Fruit fly (Drosophila melanogaster) whole organism, prepupa: ENCODE measurements around the gene Hsp67Bc.

ENCODE experiments used
- Blimp-1 ChIP-seq: fragments of 200-800 bp; sonication (Bioruptor generic); optimal IDR thresholded peaks from 3 replicates; lab custom pipeline; 2017; ENCODE audit warnings: missing biosample characterization, missing genetic modification characterization, mild to moderate bottlenecking, moderate library complexity, missing genetic modification reagents
- CG10631 ChIP-seq: fragments of 200-800 bp; sonication (Bioruptor generic); optimal IDR thresholded peaks from 2 replicates; lab custom pipeline; 2016; ENCODE audit warnings: missing biosample characterization, missing genetic modification characterization
- CG11294 ChIP-seq: fragments of 200-800 bp; sonication (Bioruptor generic); IDR thresholded peaks from 2 replicates; pipeline ENCODE4 v1.3.6; 2022; ENCODE audit warnings: missing biosample characterization, missing genetic modification characterization
- CG11762 ChIP-seq: fragments of 200-800 bp; sonication (Bioruptor generic); optimal IDR thresholded peaks from 3 replicates; lab custom pipeline; 2016; ENCODE audit warnings: missing biosample characterization, missing genetic modification characterization; ENCODE audit not compliant: insufficient read depth
- CG11902 ChIP-seq: fragments of 200-800 bp; sonication (Bioruptor generic); optimal IDR thresholded peaks from 3 replicates; lab custom pipeline; 2016; ENCODE audit warnings: missing biosample characterization, missing genetic modification characterization
- CG15336 ChIP-seq: fragments of 200-800 bp; sonication (Bioruptor generic); IDR thresholded peaks from 2 replicates; pipeline ENCODE4 v1.3.6; 2022; ENCODE audit warnings: missing biosample characterization, missing genetic modification characterization
- CG1621 ChIP-seq: fragments of 200-800 bp; sonication (Bioruptor generic); optimal IDR thresholded peaks from 3 replicates; lab custom pipeline; 2018; ENCODE audit warnings: missing biosample characterization, mild to moderate bottlenecking, missing genetic modification characterization
- CG16779 ChIP-seq: fragments of 200-800 bp; sonication (Bioruptor generic); optimal IDR thresholded peaks from 3 replicates; lab custom pipeline; 2017; ENCODE audit warnings: missing biosample characterization, mild to moderate bottlenecking, missing genetic modification characterization
- CG31627 ChIP-seq: fragments of 200-800 bp; sonication (Bioruptor generic); optimal IDR thresholded peaks from 3 replicates; lab custom pipeline; 2016; ENCODE audit warnings: missing biosample characterization, missing genetic modification characterization
- CG34406 ChIP-seq: fragments of 200-800 bp; sonication (Bioruptor generic); optimal IDR thresholded peaks from 3 replicates; lab custom pipeline; 2016; ENCODE audit warnings: missing biosample characterization, missing genetic modification characterization
- CG3919 ChIP-seq: fragments of 200-800 bp; sonication (Bioruptor generic); optimal IDR thresholded peaks from 3 replicates; lab custom pipeline; 2016; ENCODE audit warnings: missing biosample characterization, missing genetic modification characterization
- CG4318 ChIP-seq: fragments of 200-800 bp; sonication (Bioruptor generic); optimal IDR thresholded peaks from 3 replicates; lab custom pipeline; 2017; ENCODE audit warnings: missing biosample characterization, mild to moderate bottlenecking, missing genetic modification characterization
- CG6163 ChIP-seq: fragments of 200-800 bp; sonication (Bioruptor generic); IDR thresholded peaks from 3 replicates; pipeline ENCODE4 v1.3.6; 2022; ENCODE audit warnings: missing biosample characterization, missing genetic modification characterization
- CG6276 ChIP-seq: fragments of 200-800 bp; sonication (Bioruptor generic); optimal IDR thresholded peaks from 2 replicates; lab custom pipeline; 2017; ENCODE audit warnings: missing biosample characterization, mild to moderate bottlenecking, missing genetic modification characterization
- CG6808 ChIP-seq: fragments of 200-800 bp; sonication (Bioruptor generic); optimal IDR thresholded peaks from 3 replicates; lab custom pipeline; 2017; ENCODE audit warnings: missing biosample characterization, missing genetic modification characterization, mild to moderate bottlenecking, moderate library complexity, missing genetic modification reagents
- CG6854 ChIP-seq: fragments of 200-800 bp; sonication (Bioruptor generic); optimal IDR thresholded peaks from 2 replicates; lab custom pipeline; 2017; ENCODE audit warnings: missing biosample characterization, mild to moderate bottlenecking, missing genetic modification characterization
- CG7368 ChIP-seq: fragments of 200-800 bp; sonication (Bioruptor generic); optimal IDR thresholded peaks from 3 replicates; lab custom pipeline; 2016; ENCODE audit warnings: missing biosample characterization, missing genetic modification characterization
- CG8119 ChIP-seq: fragments of 200-800 bp; sonication (Bioruptor generic); IDR thresholded peaks from 3 replicates; pipeline ENCODE4 v1.3.6; 2022; ENCODE audit warnings: missing biosample characterization, missing genetic modification characterization
- CG8632 ChIP-seq: fragments of 200-800 bp; sonication (Bioruptor generic); optimal IDR thresholded peaks from 3 replicates; lab custom pipeline; 2016; ENCODE audit warnings: missing biosample characterization, missing genetic modification characterization
- CG9139 ChIP-seq: fragments of 200-800 bp; sonication (Bioruptor generic); optimal IDR thresholded peaks from 3 replicates; lab custom pipeline; 2017; ENCODE audit warnings: missing biosample characterization, mild to moderate bottlenecking, missing genetic modification characterization
- Eip75B ChIP-seq: fragments of 200-800 bp; sonication (Bioruptor generic); optimal IDR thresholded peaks from 3 replicates; lab custom pipeline; 2016; ENCODE audit warnings: missing biosample characterization, missing genetic modification characterization
- Eip78C ChIP-seq: fragments of 200-800 bp; sonication (Bioruptor generic); peaks from one replicate; lab custom pipeline; 2016; ENCODE audit warnings: missing biosample characterization, missing genetic modification characterization
- Eip93F ChIP-seq: fragments of 200-800 bp; sonication (Bioruptor generic); optimal IDR thresholded peaks from 2 replicates; lab custom pipeline; 2016; ENCODE audit warnings: missing biosample characterization, mild to moderate bottlenecking, missing genetic modification characterization
- Ets21C ChIP-seq: fragments of 200-800 bp; sonication (Bioruptor generic); optimal IDR thresholded peaks from 3 replicates; lab custom pipeline; 2016; ENCODE audit warnings: missing biosample characterization, missing genetic modification characterization
- Ets96B ChIP-seq: fragments of 200-800 bp; optimal IDR thresholded peaks from 2 replicates; lab custom pipeline; 2019; ENCODE audit warnings: missing biosample characterization, mild to moderate bottlenecking, missing genetic modification characterization, moderate library complexity
- Hr38 ChIP-seq: sonication (Bioruptor generic); optimal IDR thresholded peaks from 2 replicates; lab custom pipeline; 2016; ENCODE audit warnings: missing biosample characterization, missing genetic modification characterization
- Hr39 ChIP-seq: fragments of 200-800 bp; sonication (Bioruptor generic); optimal IDR thresholded peaks from 2 replicates; lab custom pipeline; 2016; ENCODE audit warnings: missing biosample characterization, missing genetic modification characterization
- Hr4 ChIP-seq: fragments of 200-800 bp; sonication (Bioruptor generic); optimal IDR thresholded peaks from 3 replicates; lab custom pipeline; 2016; ENCODE audit warnings: missing biosample characterization, missing genetic modification characterization
- Lpt ChIP-seq: fragments of 200-800 bp; sonication (Bioruptor generic); optimal IDR thresholded peaks from 3 replicates; lab custom pipeline; 2016; ENCODE audit warnings: missing biosample characterization, missing genetic modification characterization
- Met ChIP-seq: fragments of 200-800 bp; sonication (Bioruptor generic); optimal IDR thresholded peaks from 3 replicates; lab custom pipeline; 2016; ENCODE audit warnings: missing biosample characterization, missing genetic modification characterization
- OdsH ChIP-seq: fragments of 200-800 bp; sonication (Bioruptor generic); optimal IDR thresholded peaks from 3 replicates; lab custom pipeline; 2016; ENCODE audit warnings: missing biosample characterization, missing genetic modification characterization
- Smox ChIP-seq: fragments of 200-800 bp; sonication (Bioruptor generic); optimal IDR thresholded peaks from 3 replicates; lab custom pipeline; 2016; ENCODE audit warnings: missing biosample characterization, missing genetic modification characterization
- Sox14 ChIP-seq: fragments of 200-800 bp; sonication (Bioruptor generic); optimal IDR thresholded peaks from 3 replicates; lab custom pipeline; 2016; ENCODE audit warnings: missing biosample characterization, missing genetic modification characterization
- Sox15 ChIP-seq: fragments of 200-800 bp; sonication (Bioruptor generic); optimal IDR thresholded peaks from 3 replicates; lab custom pipeline; 2016; ENCODE audit warnings: missing biosample characterization, missing genetic modification characterization
- achi ChIP-seq: fragments of 200-800 bp; sonication (Bioruptor generic); optimal IDR thresholded peaks from 3 replicates; lab custom pipeline; 2016; ENCODE audit warnings: missing biosample characterization, missing genetic modification characterization
- acj6 ChIP-seq: fragments of 200-800 bp; sonication (Bioruptor generic); optimal IDR thresholded peaks from 3 replicates; lab custom pipeline; 2016; ENCODE audit warnings: missing biosample characterization, missing genetic modification characterization
- dac ChIP-seq: fragments of 200-800 bp; sonication (Bioruptor generic); optimal IDR thresholded peaks from 2 replicates; lab custom pipeline; 2017; ENCODE audit warnings: missing biosample characterization, mild to moderate bottlenecking, missing genetic modification characterization
- dsx ChIP-seq: fragments of 200-800 bp; optimal IDR thresholded peaks from 3 replicates; lab custom pipeline; 2019; ENCODE audit warnings: missing biosample characterization, mild to moderate bottlenecking, missing genetic modification characterization, moderate library complexity; ENCODE audit not compliant: poor library complexity, severe bottlenecking
- fd59A ChIP-seq: fragments of 200-800 bp; sonication (Bioruptor generic); optimal IDR thresholded peaks from 2 replicates; lab custom pipeline; 2017; ENCODE audit warnings: missing biosample characterization, mild to moderate bottlenecking, missing genetic modification characterization, missing genetic modification reagents
- fd85E ChIP-seq: fragments of 200-800 bp; sonication (Bioruptor generic); optimal IDR thresholded peaks from 3 replicates; lab custom pipeline; 2016; ENCODE audit warnings: missing biosample characterization, missing genetic modification characterization
- fkh ChIP-seq: fragments of 200-800 bp; sonication (Bioruptor generic); optimal IDR thresholded peaks from 3 replicates; lab custom pipeline; 2017; ENCODE audit warnings: missing biosample characterization, mild to moderate bottlenecking, missing genetic modification characterization, moderate library complexity
- lz ChIP-seq: fragments of 200-800 bp; sonication (Bioruptor generic); optimal IDR thresholded peaks from 3 replicates; lab custom pipeline; 2016; ENCODE audit warnings: missing biosample characterization, missing genetic modification characterization
- pdm3 ChIP-seq: fragments of 200-800 bp; sonication (Bioruptor generic); optimal IDR thresholded peaks from 3 replicates; lab custom pipeline; 2016; ENCODE audit warnings: missing biosample characterization, missing genetic modification characterization
- salr ChIP-seq, 2 experiments: fragments of 200-800 bp; sonication (Bioruptor generic); optimal IDR thresholded peaks; 3 replicates each; lab custom pipeline; 2016 to 2018; ENCODE audit warnings: missing biosample characterization in 2 of 2, missing genetic modification characterization in 2 of 2, mild to moderate bottlenecking in 1 of 2
- svp ChIP-seq: fragments of 200-800 bp; sonication (Bioruptor generic); peaks from one replicate; lab custom pipeline; 2016; ENCODE audit warnings: missing biosample characterization, missing genetic modification characterization
- topi ChIP-seq: fragments of 200-800 bp; sonication (Bioruptor generic); optimal IDR thresholded peaks from 3 replicates; lab custom pipeline; 2016; ENCODE audit warnings: missing biosample characterization, missing genetic modification characterization
- vri ChIP-seq: fragments of 200-800 bp; sonication (Bioruptor generic); optimal IDR thresholded peaks from 3 replicates; lab custom pipeline; 2016; ENCODE audit warnings: missing biosample characterization, mild to moderate bottlenecking, missing genetic modification characterization

Hsp67Bc gene

DNA sequence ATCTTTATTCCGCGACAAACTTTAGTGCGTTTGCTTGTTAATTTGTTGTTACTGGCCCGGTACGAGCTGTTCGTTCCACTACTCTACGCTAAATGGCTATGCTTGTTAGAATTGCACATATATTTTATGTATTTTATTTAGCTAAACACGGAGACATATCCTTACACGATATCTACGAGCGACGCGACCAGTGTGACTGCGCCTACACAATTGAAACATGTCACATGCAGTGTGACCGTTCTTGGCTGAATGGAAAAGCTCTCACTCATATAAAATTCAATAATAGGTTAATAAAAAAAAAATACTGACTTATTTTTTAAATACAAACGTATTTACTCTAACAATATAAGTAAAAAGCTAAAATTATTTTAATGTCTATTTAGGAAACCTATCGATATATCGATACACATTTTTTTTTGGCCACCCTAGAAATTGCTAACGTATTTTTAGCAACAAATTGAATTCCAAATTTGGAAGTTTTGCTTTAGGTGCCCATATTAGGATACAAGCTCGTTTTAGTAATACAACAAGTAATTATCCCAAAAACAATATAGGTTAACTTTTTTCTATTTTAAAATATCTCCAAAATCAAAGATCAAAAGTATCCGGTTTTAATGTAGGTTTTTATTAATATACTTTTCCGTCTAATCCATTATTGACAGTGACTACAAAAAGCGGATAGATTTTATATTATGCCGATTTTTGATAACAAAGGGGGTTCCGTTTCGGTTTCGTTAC lies 26.9 kb upstream of the Hsp67Bc start, which contains the start of gene CG4080 (continued):
- TF ChIP-seq fkh (peak; percentile 82), dac (no peak), CG7368 (no peak), Lpt (GFP tag; lab: Kevin White, UChicago) (no peak), svp (peak; percentile 59), topi (peak; percentile 46), CG6808 (GFP tag; lab: Kevin White, UChicago) (no peak), Hr4 (no peak), CG11294 (GFP tag; lab: Robert Waterston, UW) (no peak), salr (GFP tag; optimal IDR thresholded peaks at IDR 0.05; lab: Kevin White, UChicago) (no peak), lz (peak; percentile 37), fd59A (no peak), CG1621 (peak; percentile 30), CG10631 (no peak), vri (GFP tag; lab: Kevin White, UChicago) (peak; percentile 40), CG11902 (GFP tag; lab: Kevin White, UChicago) (no peak), CG6276 (no peak), CG34406 (GFP tag; lab: Kevin White, UChicago) (no peak), CG8119 (GFP tag; lab: Robert Waterston, UW) (no peak), Hr38 (GFP tag; lab: Kevin White, UChicago) (no peak), pdm3 (GFP tag; lab: Kevin White, UChicago) (no peak), Smox (GFP tag; lab: Kevin White, UChicago) (no peak), CG6854 (GFP tag; lab: Kevin White, UChicago) (peak; percentile 9), Eip75B (GFP tag; lab: Kevin White, UChicago) (peak; percentile 7), achi (GFP tag; lab: Kevin White, UChicago) (peak; percentile 5), Eip93F (peak; percentile 61), Met (GFP tag; lab: Kevin White, UChicago) (peak; percentile 64), CG3919 (GFP tag; lab: Kevin White, UChicago) (no peak)

DNA sequence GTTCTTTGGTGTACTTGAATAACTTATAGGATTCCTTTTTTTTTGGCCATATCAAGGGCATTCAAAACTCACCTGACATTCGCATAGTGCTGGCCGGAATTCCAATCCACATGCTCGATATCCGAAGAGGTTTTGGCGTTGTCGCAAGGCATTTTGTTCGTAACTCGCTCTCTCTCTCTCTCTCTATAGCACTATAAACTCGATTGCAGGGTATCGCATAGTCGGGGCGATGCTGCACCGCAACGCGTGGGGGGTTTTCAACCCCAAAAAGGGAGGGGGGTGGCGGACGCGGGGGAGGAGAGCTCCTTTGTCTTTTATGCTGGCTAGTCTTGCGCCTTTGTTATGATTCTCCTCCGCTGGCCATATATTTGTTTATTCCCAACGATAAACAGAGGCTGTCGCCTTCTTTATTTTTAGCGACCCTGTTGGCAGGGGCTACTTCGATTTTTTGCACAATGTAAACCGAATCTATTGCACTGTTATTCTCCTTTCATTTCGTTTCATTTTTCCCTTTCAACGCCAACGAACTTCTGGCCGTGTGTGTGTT lies 26.2 kb upstream of the Hsp67Bc start:
- TF ChIP-seq CG6808 (GFP tag; lab: Kevin White, UChicago): peak; percentile 5
- peak; percentile 57 for TF ChIP-seq CG3919 (GFP tag; lab: Kevin White, UChicago)
- TF ChIP-seq fkh: no peak
- no peak for TF ChIP-seq CG9139 (GFP tag; lab: Kevin White, UChicago)
- TF ChIP-seq Hr39 (GFP tag; lab: Kevin White, UChicago): no peak
- TF ChIP-seq Eip93F: no peak
- no peak for TF ChIP-seq vri (GFP tag; lab: Kevin White, UChicago)
- TF ChIP-seq Ets21C (GFP tag; lab: Kevin White, UChicago): no peak
- TF ChIP-seq Lpt (GFP tag; lab: Kevin White, UChicago): no peak
- TF ChIP-seq OdsH: peak; percentile 21
- no peak for TF ChIP-seq fd59A
- no peak for TF ChIP-seq Blimp-1 (GFP tag; lab: Kevin White, UChicago)
- no peak for TF ChIP-seq Sox15 (GFP tag; lab: Kevin White, UChicago)
- TF ChIP-seq salr (GFP tag; optimal IDR thresholded peaks at IDR 0.05; lab: Kevin White, UChicago): peak in 1 of 2 experiments; percentile 12
- peak; percentile 11 for TF ChIP-seq CG7368
- no peak for TF ChIP-seq CG31627 (GFP tag; lab: Kevin White, UChicago)
- TF ChIP-seq CG6163 (GFP tag; lab: Robert Waterston, UW): peak; percentile 31; the same call in 1 of the 3 replicates
- no peak for TF ChIP-seq topi
- TF ChIP-seq Eip78C (GFP tag; lab: Kevin White, UChicago): peak; percentile 50
- TF ChIP-seq CG6276: no peak
- TF ChIP-seq Smox (GFP tag; lab: Kevin White, UChicago): no peak
- TF ChIP-seq Hr38 (GFP tag; lab: Kevin White, UChicago): no peak
- no peak for TF ChIP-seq CG4318
- no peak for TF ChIP-seq CG11762 (GFP tag; lab: Kevin White, UChicago)
- 0 out of 3 replicates have a peak, but pooled peaks have one; percentile 25 for TF ChIP-seq CG8119 (GFP tag; lab: Robert Waterston, UW)
- peak; percentile 8 for TF ChIP-seq Ets96B (tag; lab: Kevin White, UChicago)
- TF ChIP-seq achi (GFP tag; lab: Kevin White, UChicago): no peak
- TF ChIP-seq CG15336 (GFP tag; lab: Robert Waterston, UW): no peak
- TF ChIP-seq Sox14: peak; percentile 19
- TF ChIP-seq acj6: no peak
- no peak for TF ChIP-seq CG34406 (GFP tag; lab: Kevin White, UChicago)
- no peak for TF ChIP-seq fd85E
- TF ChIP-seq CG8632 (GFP tag; lab: Kevin White, UChicago): no peak
- no peak for TF ChIP-seq CG16779
- TF ChIP-seq dsx (GFP tag; lab: Kevin White, UChicago): no peak
